Fruit fly (Drosophila melanogaster) whole organism, embryonic: ENCODE results near the gene CG4424.

Source experiments
- Atf-2 ChIP-seq: fragments of 200-800 bp; sonication (Bioruptor generic); optimal IDR thresholded peaks from 2 replicates; lab custom pipeline; 2016; ENCODE audit warnings: missing biosample characterization, missing genetic modification characterization
- Atf6 ChIP-seq: fragments of 200-800 bp; sonication (Bioruptor generic); IDR thresholded peaks from 2 replicates; pipeline ENCODE4 v1.3.6; 2022; ENCODE audit warnings: missing biosample characterization, missing genetic modification characterization
- CG10543 ChIP-seq: fragments of 200-800 bp; sonication (Bioruptor generic); optimal IDR thresholded peaks from 3 replicates; lab custom pipeline; 2017; ENCODE audit warnings: missing biosample characterization, mild to moderate bottlenecking, missing genetic modification characterization, moderate library complexity
- CG10654 ChIP-seq: fragments of 200-800 bp; sonication (Bioruptor generic); optimal IDR thresholded peaks from 2 replicates; lab custom pipeline; 2016; ENCODE audit warnings: missing biosample characterization, missing genetic modification characterization
- CG10979 ChIP-seq: fragments of 200-800 bp; sonication (Bioruptor generic); optimal IDR thresholded peaks from 2 replicates; lab custom pipeline; 2018; ENCODE audit warnings: missing biosample characterization, mild to moderate bottlenecking, missing genetic modification characterization, moderate library complexity
- CG11247 ChIP-seq: fragments of 200-800 bp; sonication (Bioruptor generic); IDR thresholded peaks from 2 replicates; pipeline ENCODE4 v1.3.6; 2022; ENCODE audit warnings: missing biosample characterization, missing genetic modification characterization
- CG11695 ChIP-seq: fragments of 200-800 bp; sonication (Bioruptor generic); IDR thresholded peaks from 3 replicates; pipeline ENCODE4 v1.3.6; 2022; ENCODE audit warnings: missing biosample characterization, missing genetic modification characterization
- CG13287 ChIP-seq: fragments of 200-800 bp; sonication (Bioruptor generic); IDR thresholded peaks from 2 replicates; pipeline ENCODE4 v1.3.6; 2022; ENCODE audit warnings: missing biosample characterization, missing genetic modification characterization; ENCODE audit not compliant: partially characterized antibody
- CG13775 ChIP-seq: fragments of 200-800 bp; sonication (Bioruptor generic); optimal IDR thresholded peaks from 3 replicates; lab custom pipeline; 2017; ENCODE audit warnings: missing biosample characterization, mild to moderate bottlenecking, missing genetic modification characterization
- CG15479 ChIP-seq: fragments of 200-800 bp; sonication (Bioruptor generic); optimal IDR thresholded peaks from 3 replicates; lab custom pipeline; 2019; ENCODE audit warnings: missing biosample characterization, mild to moderate bottlenecking, missing genetic modification characterization, moderate library complexity
- CG17359 ChIP-seq: fragments of 200-800 bp; sonication (Bioruptor generic); optimal IDR thresholded peaks from 3 replicates; lab custom pipeline; 2018; ENCODE audit warnings: missing biosample characterization, mild to moderate bottlenecking, missing genetic modification characterization, moderate library complexity
- CG17361 ChIP-seq: fragments of 200-800 bp; sonication (Bioruptor generic); IDR thresholded peaks from 3 replicates; pipeline ENCODE4 v1.3.6; 2022; ENCODE audit warnings: missing biosample characterization, missing genetic modification characterization
- CG17612 ChIP-seq: fragments of 200-800 bp; sonication (Bioruptor generic); IDR thresholded peaks from 2 replicates; pipeline ENCODE4 v1.3.6; 2022; ENCODE audit warnings: missing biosample characterization, missing genetic modification characterization
- CG17802 ChIP-seq: fragments of 200-800 bp; sonication (Bioruptor generic); optimal IDR thresholded peaks from 2 replicates; lab custom pipeline; 2018; ENCODE audit warnings: missing biosample characterization, mild to moderate bottlenecking, missing genetic modification characterization, moderate library complexity
- CG1792 ChIP-seq: fragments of 200-800 bp; sonication (Bioruptor generic); optimal IDR thresholded peaks from 2 replicates; lab custom pipeline; 2016; ENCODE audit warnings: missing biosample characterization, missing genetic modification characterization
- CG2712 ChIP-seq: fragments of 200-800 bp; optimal IDR thresholded peaks from 3 replicates; lab custom pipeline; 2019; ENCODE audit warnings: missing biosample characterization, mild to moderate bottlenecking, missing genetic modification characterization, moderate library complexity
- CG4360 ChIP-seq: fragments of 200-800 bp; sonication (Bioruptor generic); IDR thresholded peaks from 2 replicates; pipeline ENCODE4 v1.3.6; 2022; ENCODE audit warnings: missing biosample characterization, missing genetic modification characterization
- CG5245 ChIP-seq: fragments of 200-800 bp; sonication (Bioruptor generic); optimal IDR thresholded peaks from 3 replicates; lab custom pipeline; 2016; ENCODE audit warnings: missing biosample characterization, missing genetic modification characterization
- CG6175 ChIP-seq: fragments of 200-800 bp; sonication (Bioruptor generic); IDR thresholded peaks from 3 replicates; pipeline ENCODE4 v1.3.6; 2022; ENCODE audit warnings: missing biosample characterization, missing genetic modification characterization
- CG6254 ChIP-seq: fragments of 200-800 bp; sonication (Bioruptor generic); optimal IDR thresholded peaks from 3 replicates; lab custom pipeline; 2017; ENCODE audit warnings: mild to moderate bottlenecking, missing biosample characterization, missing genetic modification reagents, missing genetic modification characterization
- CG6813 ChIP-seq: fragments of 200-800 bp; sonication (Bioruptor generic); optimal IDR thresholded peaks from 2 replicates; lab custom pipeline; 2017; ENCODE audit warnings: missing biosample characterization, missing genetic modification characterization, mild to moderate bottlenecking, moderate library complexity, missing genetic modification reagents
- CG7271 ChIP-seq: fragments of 200-800 bp; sonication (Bioruptor generic); optimal IDR thresholded peaks from 2 replicates; lab custom pipeline; 2018; ENCODE audit warnings: missing biosample characterization, mild to moderate bottlenecking, missing genetic modification characterization, moderate library complexity
- CG9437 ChIP-seq: fragments of 200-800 bp; sonication (Bioruptor generic); optimal IDR thresholded peaks from 2 replicates; lab custom pipeline; 2018; ENCODE audit warnings: missing biosample characterization, mild to moderate bottlenecking, missing genetic modification characterization
- CG9797 ChIP-seq: fragments of 200-800 bp; sonication (Bioruptor generic); optimal IDR thresholded peaks from 3 replicates; lab custom pipeline; 2018; ENCODE audit warnings: missing biosample characterization, mild to moderate bottlenecking, missing genetic modification characterization
- CTCF ChIP-seq: fragments of 200-800 bp; sonication (Bioruptor generic); optimal IDR thresholded peaks from 2 replicates; lab custom pipeline; 2017; ENCODE audit warnings: missing biosample characterization, mild to moderate bottlenecking, missing genetic modification characterization, moderate library complexity
- Camta ChIP-seq: fragments of 200-800 bp; sonication (Bioruptor generic); optimal IDR thresholded peaks from 2 replicates; lab custom pipeline; 2016; ENCODE audit warnings: missing biosample characterization, missing genetic modification characterization
- CoRest ChIP-seq: fragments of 200-800 bp; sonication (Bioruptor generic); optimal IDR thresholded peaks from 3 replicates; lab custom pipeline; 2018; ENCODE audit warnings: missing biosample characterization, mild to moderate bottlenecking, missing genetic modification characterization, moderate library complexity
- Dip3 ChIP-seq: fragments of 200-800 bp; sonication (Bioruptor generic); optimal IDR thresholded peaks from 3 replicates; lab custom pipeline; 2016; ENCODE audit warnings: missing biosample characterization, missing genetic modification characterization
- Fer3 ChIP-seq: fragments of 200-800 bp; sonication (Bioruptor generic); optimal IDR thresholded peaks from 2 replicates; lab custom pipeline; 2018; ENCODE audit warnings: missing biosample characterization, mild to moderate bottlenecking, missing genetic modification characterization, moderate library complexity
- NC2α ChIP-seq: fragments of 200-800 bp; sonication (Bioruptor generic); optimal IDR thresholded peaks from 2 replicates; lab custom pipeline; 2016; ENCODE audit warnings: missing biosample characterization, missing genetic modification characterization
- NFAT ChIP-seq: fragments of 200-800 bp; sonication (Bioruptor generic); IDR thresholded peaks from 2 replicates; pipeline ENCODE4 v1.3.6; 2022; ENCODE audit warnings: missing biosample characterization, missing genetic modification characterization
- Nf-YA ChIP-seq: fragments of 200-800 bp; sonication (Bioruptor generic); IDR thresholded peaks from 2 replicates; pipeline ENCODE4 v1.3.6; 2022; ENCODE audit warnings: missing biosample characterization, missing genetic modification characterization
- NfI ChIP-seq: fragments of 200-800 bp; sonication (Bioruptor generic); optimal IDR thresholded peaks from 3 replicates; lab custom pipeline; 2018; ENCODE audit warnings: missing biosample characterization, mild to moderate bottlenecking, missing genetic modification characterization, moderate library complexity
- Side ChIP-seq: fragments of 200-800 bp; sonication (Bioruptor generic); optimal IDR thresholded peaks from 2 replicates; lab custom pipeline; 2016; ENCODE audit warnings: missing biosample characterization, missing genetic modification characterization
- Sox100B ChIP-seq: fragments of 200-800 bp; sonication (Bioruptor generic); optimal IDR thresholded peaks from 3 replicates; lab custom pipeline; 2018; ENCODE audit warnings: missing biosample characterization, mild to moderate bottlenecking, missing genetic modification characterization
- Trl ChIP-seq, 3 experiments: fragments of >200 bp in 2 of 3; fragments of 200-800 bp in 1 of 3; sonication (Bioruptor generic) in 1 of 3; optimal IDR thresholded peaks; 2 replicates in 1 of 3; 3 replicates in 2 of 3; lab custom pipeline; 2016 to 2017; ENCODE audit warnings: missing biosample characterization in 1 of 3, missing genetic modification characterization in 1 of 3
- Xbp1 ChIP-seq: fragments of 200-800 bp; sonication (Bioruptor generic); optimal IDR thresholded peaks from 3 replicates; lab custom pipeline; 2016; ENCODE audit warnings: missing biosample characterization, mild to moderate bottlenecking, missing genetic modification characterization
- ap ChIP-seq: fragments of 200-800 bp; sonication (Bioruptor generic); IDR thresholded peaks from 2 replicates; pipeline ENCODE4 v1.3.6; 2022; ENCODE audit warnings: missing biosample characterization, missing genetic modification characterization
- ara ChIP-seq: fragments of 200-800 bp; sonication (Bioruptor generic); IDR thresholded peaks from 2 replicates; pipeline ENCODE4 v1.3.6; 2022; ENCODE audit warnings: missing biosample characterization, missing genetic modification characterization
- ci ChIP-seq: fragments of 200-800 bp; sonication (Bioruptor generic); IDR thresholded peaks from 3 replicates; pipeline ENCODE4 v1.3.6; 2022; ENCODE audit warnings: missing biosample characterization, missing genetic modification characterization
- crp ChIP-seq, 2 experiments: fragments of 200-800 bp; sonication (Bioruptor generic); optimal IDR thresholded peaks; 2 replicates in 1 of 2; 3 replicates in 1 of 2; lab custom pipeline; 2017; ENCODE audit warnings: missing biosample characterization in 2 of 2, missing genetic modification characterization in 2 of 2, mild to moderate bottlenecking in 1 of 2, moderate library complexity in 1 of 2
- grau ChIP-seq: fragments of 200-800 bp; optimal IDR thresholded peaks from 3 replicates; lab custom pipeline; 2019; ENCODE audit warnings: missing biosample characterization, mild to moderate bottlenecking, missing genetic modification characterization, moderate library complexity
- grn ChIP-seq: fragments of 200-800 bp; sonication (Bioruptor generic); optimal IDR thresholded peaks from 3 replicates; lab custom pipeline; 2017; ENCODE audit warnings: missing biosample characterization, missing genetic modification characterization
- her ChIP-seq: fragments of 200-800 bp; sonication (Bioruptor generic); optimal IDR thresholded peaks from 2 replicates; lab custom pipeline; 2016; ENCODE audit warnings: missing biosample characterization, missing genetic modification characterization
- mld ChIP-seq: fragments of 200-800 bp; sonication (Bioruptor generic); IDR thresholded peaks from 3 replicates; pipeline ENCODE4 v1.3.6; 2022; ENCODE audit warnings: missing biosample characterization, missing genetic modification characterization; ENCODE audit not compliant: partially characterized antibody
- repo ChIP-seq: fragments of 200-800 bp; sonication (Bioruptor generic); optimal IDR thresholded peaks from 2 replicates; lab custom pipeline; 2016; ENCODE audit warnings: missing biosample characterization, missing genetic modification characterization
- scrt ChIP-seq: fragments of 200-800 bp; sonication (Bioruptor generic); optimal IDR thresholded peaks from 2 replicates; lab custom pipeline; 2018; ENCODE audit warnings: missing biosample characterization, mild to moderate bottlenecking, missing genetic modification characterization, moderate library complexity
- sima ChIP-seq: fragments of 200-800 bp; sonication (Bioruptor generic); optimal IDR thresholded peaks from 2 replicates; lab custom pipeline; 2016; ENCODE audit warnings: missing biosample characterization, missing genetic modification characterization
- twi ChIP-seq: fragments of 200-800 bp; optimal IDR thresholded peaks from 2 replicates; lab custom pipeline; 2019; ENCODE audit warnings: missing biosample characterization, mild to moderate bottlenecking, missing genetic modification characterization, moderate library complexity
- tx ChIP-seq: fragments of 200-800 bp; sonication (Bioruptor generic); optimal IDR thresholded peaks from 2 replicates; lab custom pipeline; 2016; ENCODE audit warnings: missing biosample characterization, missing genetic modification characterization

Gene CG4424

DNA sequence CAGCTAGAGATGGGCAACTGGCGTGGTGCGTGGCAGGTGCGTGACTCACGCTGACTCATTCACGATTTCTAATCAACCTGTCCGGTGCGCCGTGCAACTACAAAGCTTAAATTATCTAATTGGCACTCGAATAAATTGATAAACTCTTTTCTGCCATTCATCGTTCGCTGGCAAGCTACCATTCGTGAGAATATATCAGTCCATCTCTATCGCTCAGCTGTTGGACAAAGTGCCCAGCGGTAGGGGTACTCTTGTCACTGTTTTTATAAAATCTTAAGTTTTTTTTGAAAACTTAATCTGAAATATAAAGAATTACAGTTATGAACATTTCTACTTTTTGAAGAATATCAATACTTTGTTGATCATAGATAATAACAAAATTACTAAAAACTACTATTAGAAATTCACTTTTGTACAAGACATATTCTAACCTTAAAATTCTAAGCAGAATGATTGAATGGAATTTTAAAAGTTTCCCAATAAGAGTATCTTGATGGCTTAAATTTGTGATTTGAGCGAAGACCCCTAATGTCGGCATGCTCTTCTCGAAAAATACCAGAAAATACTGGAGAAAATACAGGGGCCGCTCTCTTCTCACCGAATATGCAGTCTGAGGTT is 6.6 kb downstream of the CG4424 start, which contains the start of the genes PIG-L and psidin:
Gene PIG-L, minus strand, starts transcription at position 187 of the 618 bp plus-strand sequence.
Gene psidin, plus strand, starts transcription at position 553 of the 618 bp plus-strand sequence.
- peak; percentile 26 for TF ChIP-seq CG9797 (GFP tag; lab: Kevin White, UChicago)
- peak; percentile 41 for TF ChIP-seq CG5245 (GFP tag; lab: Kevin White, UChicago)
- peak; percentile 93 for TF ChIP-seq grau (tag; lab: Kevin White, UChicago)
- peak; percentile 88 for TF ChIP-seq Xbp1
- peak; percentile 60 for TF ChIP-seq her
- peak; percentile 71 for TF ChIP-seq CG11695 (GFP tag; lab: Robert Waterston, UW)
- TF ChIP-seq CG13775 (GFP tag; lab: Kevin White, UChicago), result peak; percentile 91
- TF ChIP-seq CoRest (tag; lab: Kevin White, UChicago), result peak; percentile 96
- no peak for TF ChIP-seq CG1792 (GFP tag; lab: Kevin White, UChicago)
- peak; percentile 68 for TF ChIP-seq tx (GFP tag; lab: Kevin White, UChicago)
- 0 out of 2 replicates have a peak, but pooled peaks have one; percentile 11 for TF ChIP-seq Atf6 (GFP tag; lab: Robert Waterston, UW)
- peak; percentile 12 for TF ChIP-seq NC2α
- TF ChIP-seq Sox100B (GFP tag; lab: Kevin White, UChicago), result peak; percentile 62
- TF ChIP-seq CG17359 (tag; lab: Kevin White, UChicago), result peak; percentile 57
- TF ChIP-seq repo, result peak; percentile 36
- TF ChIP-seq ara (GFP tag; lab: Robert Waterston, UW), result peak; percentile 63
- peak; percentile 40 for TF ChIP-seq Side (GFP tag; lab: Kevin White, UChicago)
- TF ChIP-seq CG10654 (GFP tag; lab: Kevin White, UChicago), result peak; percentile 48
- peak; percentile 86 for TF ChIP-seq CG9437 (GFP tag; lab: Kevin White, UChicago)
- peak; percentile 38 for TF ChIP-seq Dip3 (GFP tag; lab: Kevin White, UChicago)
- peak; percentile 20 for TF ChIP-seq CG6813
- TF ChIP-seq crp (GFP tag; optimal IDR thresholded peaks at IDR 0.05; lab: Kevin White, UChicago), result peak; percentile 80 to 95
- no peak for TF ChIP-seq sima (GFP tag; lab: Kevin White, UChicago)
- TF ChIP-seq CG10979 (tag; lab: Kevin White, UChicago), result peak; percentile 68
- peak; percentile 81 for TF ChIP-seq Atf-2 (GFP tag; lab: Kevin White, UChicago)
- TF ChIP-seq CG17361 (GFP tag; lab: Robert Waterston, UW), result peak; percentile 96
- peak; percentile 84 for TF ChIP-seq mld (GFP tag; lab: Robert Waterston, UW)
- TF ChIP-seq CG6254 (GFP tag; lab: Kevin White, UChicago), result peak; percentile 30
- peak; percentile 91 for TF ChIP-seq CG2712 (tag; lab: Kevin White, UChicago)
- TF ChIP-seq NfI (GFP tag; lab: Kevin White, UChicago), result peak; percentile 82
- TF ChIP-seq CG7271, result no peak
- peak; percentile 14 for TF ChIP-seq CG15479 (GFP tag; lab: Kevin White, UChicago)
- TF ChIP-seq Fer3 (tag; lab: Kevin White, UChicago), result peak; percentile 59
- TF ChIP-seq CG10543 (GFP tag; lab: Kevin White, UChicago), result no peak
- TF ChIP-seq Trl (optimal IDR thresholded peaks at IDR 0.05; lab: Kevin White, UChicago), result peak in 1 of 2 experiments; percentile 14
- TF ChIP-seq Trl (GFP tag; optimal IDR thresholded peaks at IDR 0.05; lab: Kevin White, UChicago), result peak; percentile 71
- peak; percentile 60; the same call in 1 of the 2 replicates for TF ChIP-seq CG11247
- TF ChIP-seq CG4360, result no peak
- no peak for TF ChIP-seq Nf-YA (GFP tag; lab: Robert Waterston, UW)
- peak; percentile 6 for TF ChIP-seq grn
- TF ChIP-seq ci (GFP tag; lab: Robert Waterston, UW), result peak; percentile 66
- peak; percentile 77 for TF ChIP-seq Camta (GFP tag; lab: Kevin White, UChicago)
- TF ChIP-seq CG17802 (tag; lab: Kevin White, UChicago), result no peak
- TF ChIP-seq ap (GFP tag; lab: Robert Waterston, UW), result no peak
- no peak for TF ChIP-seq scrt (GFP tag; lab: Kevin White, UChicago)
- TF ChIP-seq twi, result peak; percentile 82
- TF ChIP-seq CG13287, result peak; percentile 96
- TF ChIP-seq NFAT (GFP tag; lab: Robert Waterston, UW), result peak; percentile 60
- peak; percentile 97 for TF ChIP-seq CG6175 (GFP tag; lab: Robert Waterston, UW)
- TF ChIP-seq CTCF (GFP tag; lab: Kevin White, UChicago), result no peak
- TF ChIP-seq CG17612 (GFP tag; lab: Robert Waterston, UW), result no peak
